Fruit fly (Drosophila melanogaster) whole organism, embryonic: ENCODE measurements around the gene CG13893.

ENCODE experiments used
- Aef1 ChIP-seq: fragments of 200-800 bp; sonication (Bioruptor generic); IDR thresholded peaks from 3 replicates; pipeline ENCODE4 v1.3.6; 2022; ENCODE audit warnings: missing biosample characterization, missing genetic modification characterization
- Atf3 ChIP-seq: fragments of 200-800 bp; sonication (Bioruptor generic); optimal IDR thresholded peaks from 3 replicates; lab custom pipeline; 2016; ENCODE audit warnings: missing biosample characterization, missing genetic modification characterization
- Bdp1 ChIP-seq: fragments of 200-800 bp; sonication (Bioruptor generic); optimal IDR thresholded peaks from 3 replicates; lab custom pipeline; 2016; ENCODE audit warnings: missing biosample characterization, missing genetic modification characterization
- CG11695 ChIP-seq: fragments of 200-800 bp; sonication (Bioruptor generic); IDR thresholded peaks from 3 replicates; pipeline ENCODE4 v1.3.6; 2022; ENCODE audit warnings: missing biosample characterization, missing genetic modification characterization
- CG14050 ChIP-seq: fragments of 200-800 bp; sonication (Bioruptor generic); IDR thresholded peaks from 3 replicates; pipeline ENCODE4 v1.3.6; 2022; ENCODE audit warnings: missing biosample characterization, missing genetic modification characterization
- CG1529 ChIP-seq: fragments of 200-800 bp; sonication (Bioruptor generic); optimal IDR thresholded peaks from 3 replicates; lab custom pipeline; 2018; ENCODE audit warnings: missing biosample characterization, missing genetic modification characterization
- CG16815 ChIP-seq: fragments of 200-800 bp; sonication (Bioruptor generic); optimal IDR thresholded peaks from 3 replicates; lab custom pipeline; 2017; ENCODE audit warnings: missing biosample characterization, mild to moderate bottlenecking, missing genetic modification characterization
- CG16863 ChIP-seq: fragments of 200-800 bp; sonication (Bioruptor generic); optimal IDR thresholded peaks from 3 replicates; lab custom pipeline; 2016; ENCODE audit warnings: missing biosample characterization, missing genetic modification characterization
- CG17328 ChIP-seq: fragments of 200-800 bp; sonication (Bioruptor generic); IDR thresholded peaks from 2 replicates; pipeline ENCODE4 v1.3.6; 2022; ENCODE audit warnings: missing biosample characterization, missing genetic modification characterization
- CG17361 ChIP-seq: fragments of 200-800 bp; sonication (Bioruptor generic); IDR thresholded peaks from 3 replicates; pipeline ENCODE4 v1.3.6; 2022; ENCODE audit warnings: missing biosample characterization, missing genetic modification characterization
- CG18476 ChIP-seq: fragments of 200-800 bp; sonication (Bioruptor generic); optimal IDR thresholded peaks from 2 replicates; lab custom pipeline; 2016; ENCODE audit warnings: missing biosample characterization, mild to moderate bottlenecking, missing genetic modification characterization
- CG2875 ChIP-seq: fragments of 200-800 bp; sonication (Bioruptor generic); optimal IDR thresholded peaks from 2 replicates; lab custom pipeline; 2017; ENCODE audit warnings: missing biosample characterization, mild to moderate bottlenecking, missing genetic modification characterization, missing genetic modification reagents
- CG3065 ChIP-seq: fragments of 200-800 bp; sonication (Bioruptor generic); optimal IDR thresholded peaks from 2 replicates; lab custom pipeline; 2016; ENCODE audit warnings: missing biosample characterization, missing genetic modification characterization
- CG33557 ChIP-seq: fragments of 200-800 bp; sonication (Bioruptor generic); optimal IDR thresholded peaks from 2 replicates; lab custom pipeline; 2019; ENCODE audit warnings: missing biosample characterization, mild to moderate bottlenecking, missing genetic modification characterization, moderate library complexity
- CG43689 ChIP-seq: fragments of 200-800 bp; sonication (Bioruptor generic); IDR thresholded peaks from 2 replicates; pipeline ENCODE4 v1.3.6; 2022; ENCODE audit warnings: missing biosample characterization, missing genetic modification characterization
- CG4617 ChIP-seq: fragments of 200-800 bp; sonication (Bioruptor generic); optimal IDR thresholded peaks from 3 replicates; lab custom pipeline; 2016; ENCODE audit warnings: missing biosample characterization, missing genetic modification characterization, borderline replicate concordance
- CG4854 ChIP-seq: fragments of 200-800 bp; sonication (Bioruptor generic); optimal IDR thresholded peaks from 2 replicates; lab custom pipeline; 2016; ENCODE audit warnings: missing biosample characterization, missing genetic modification characterization, inconsistent platforms
- CG6791 ChIP-seq: fragments of 200-800 bp; sonication (Bioruptor generic); IDR thresholded peaks from 3 replicates; pipeline ENCODE4 v1.3.6; 2022; ENCODE audit warnings: missing biosample characterization, missing genetic modification characterization; ENCODE audit not compliant: partially characterized antibody
- CG7745 ChIP-seq: fragments of 200-800 bp; sonication (Bioruptor generic); optimal IDR thresholded peaks from 2 replicates; lab custom pipeline; 2018; ENCODE audit warnings: missing biosample characterization, mild to moderate bottlenecking, missing genetic modification characterization, moderate library complexity
- CG7928 ChIP-seq: fragments of 200-800 bp; sonication (Bioruptor generic); optimal IDR thresholded peaks from 2 replicates; lab custom pipeline; 2017; ENCODE audit warnings: missing biosample characterization, mild to moderate bottlenecking, missing genetic modification characterization
- CG8089 ChIP-seq: fragments of 200-800 bp; sonication (Bioruptor generic); optimal IDR thresholded peaks from 3 replicates; lab custom pipeline; 2016; ENCODE audit warnings: missing biosample characterization, missing genetic modification characterization
- CG8359 ChIP-seq: fragments of 200-800 bp; sonication (Bioruptor generic); optimal IDR thresholded peaks from 2 replicates; lab custom pipeline; 2017; ENCODE audit warnings: missing biosample characterization, mild to moderate bottlenecking, missing genetic modification characterization, borderline replicate concordance
- CG9215 ChIP-seq: fragments of 200-800 bp; sonication (Bioruptor generic); IDR thresholded peaks from 2 replicates; pipeline ENCODE4 v1.3.6; 2022; ENCODE audit warnings: missing biosample characterization, missing genetic modification characterization
- CG9437 ChIP-seq: fragments of 200-800 bp; sonication (Bioruptor generic); optimal IDR thresholded peaks from 2 replicates; lab custom pipeline; 2018; ENCODE audit warnings: missing biosample characterization, mild to moderate bottlenecking, missing genetic modification characterization
- Dll ChIP-seq: fragments of 200-800 bp; sonication (Bioruptor generic); IDR thresholded peaks from 4 replicates; pipeline ENCODE4 v1.3.6; 2022; ENCODE audit warnings: missing biosample characterization, missing genetic modification characterization; ENCODE audit not compliant: partially characterized antibody
- ERR ChIP-seq: fragments of 200-800 bp; sonication (Bioruptor generic); optimal IDR thresholded peaks from 2 replicates; lab custom pipeline; 2016; ENCODE audit warnings: missing biosample characterization, missing genetic modification characterization
- Gug ChIP-seq: fragments of 200-800 bp; sonication (Bioruptor generic); IDR thresholded peaks from 4 replicates; pipeline ENCODE4 v1.3.6; 2022; ENCODE audit warnings: missing biosample characterization, missing genetic modification characterization
- H15 ChIP-seq: fragments of 200-800 bp; sonication (Bioruptor generic); IDR thresholded peaks from 3 replicates; pipeline ENCODE4 v1.3.6; 2022; ENCODE audit warnings: missing biosample characterization, missing genetic modification characterization
- HLH3B ChIP-seq: fragments of 200-800 bp; sonication (Bioruptor generic); IDR thresholded peaks from 2 replicates; pipeline ENCODE4 v1.3.6; 2022; ENCODE audit warnings: missing biosample characterization, missing genetic modification characterization
- Hr3 ChIP-seq: fragments of 200-800 bp; sonication (Bioruptor generic); optimal IDR thresholded peaks from 3 replicates; lab custom pipeline; 2016; ENCODE audit warnings: missing biosample characterization, missing genetic modification characterization
- Ptx1 ChIP-seq: fragments of 200-800 bp; sonication (Bioruptor generic); IDR thresholded peaks from 2 replicates; pipeline ENCODE4 v1.3.6; 2022; ENCODE audit warnings: missing biosample characterization, missing genetic modification characterization
- amos ChIP-seq: fragments of 200-800 bp; sonication (Bioruptor generic); IDR thresholded peaks from 2 replicates; pipeline ENCODE4 v1.3.6; 2022; ENCODE audit warnings: missing biosample characterization, missing genetic modification characterization; ENCODE audit not compliant: partially characterized antibody
- ash1 ChIP-seq: fragments of 200-800 bp; sonication (Bioruptor generic); optimal IDR thresholded peaks from 2 replicates; lab custom pipeline; 2018; ENCODE audit warnings: missing biosample characterization, mild to moderate bottlenecking, missing genetic modification characterization
- ato ChIP-seq: fragments of 200-800 bp; sonication (Bioruptor generic); IDR thresholded peaks from 2 replicates; pipeline ENCODE4 v1.3.6; 2022; ENCODE audit warnings: missing biosample characterization, missing genetic modification characterization; ENCODE audit not compliant: partially characterized antibody
- bsh ChIP-seq, 2 experiments: fragments of 200-800 bp; sonication (Bioruptor generic); optimal IDR thresholded peaks; 2 replicates each; lab custom pipeline; 2017 to 2018; ENCODE audit warnings: mild to moderate bottlenecking in 2 of 2, missing biosample characterization in 2 of 2, missing genetic modification characterization in 2 of 2, moderate library complexity in 1 of 2
- crol ChIP-seq: fragments of 200-800 bp; sonication (Bioruptor generic); IDR thresholded peaks from 2 replicates; pipeline ENCODE4 v1.3.6; 2022; ENCODE audit warnings: missing biosample characterization, missing genetic modification characterization
- dpn ChIP-seq, 2 experiments: fragments of 200-800 bp; sonication (Bioruptor generic); optimal IDR thresholded peaks; 3 replicates each; lab custom pipeline; 2016; ENCODE audit warnings: missing biosample characterization in 2 of 2, missing genetic modification characterization in 2 of 2
- emc ChIP-seq: fragments of 200-800 bp; sonication (Bioruptor generic); optimal IDR thresholded peaks from 2 replicates; lab custom pipeline; 2016; ENCODE audit warnings: missing biosample characterization, missing genetic modification characterization
- eve ChIP-seq, 2 experiments: fragments of >200 bp; optimal IDR thresholded peaks; 2 replicates each; lab custom pipeline; 2017; ENCODE audit warnings: missing biosample characterization in 2 of 2, missing genetic modification characterization in 2 of 2
- ham ChIP-seq: fragments of 200-800 bp; sonication (Bioruptor generic); IDR thresholded peaks from 2 replicates; pipeline ENCODE4 v1.3.6; 2022; ENCODE audit warnings: missing biosample characterization, missing genetic modification characterization
- hth ChIP-seq: fragments of >200 bp; optimal IDR thresholded peaks from 2 replicates; lab custom pipeline; 2017; ENCODE audit warnings: inconsistent platforms
- jing ChIP-seq: fragments of 200-800 bp; sonication (Bioruptor generic); optimal IDR thresholded peaks from 2 replicates; lab custom pipeline; 2018; ENCODE audit warnings: missing biosample characterization, mild to moderate bottlenecking, missing genetic modification characterization
- onecut ChIP-seq: fragments of 200-800 bp; sonication (Bioruptor generic); IDR thresholded peaks from 2 replicates; pipeline ENCODE4 v1.3.6; 2022; ENCODE audit warnings: missing biosample characterization, missing genetic modification characterization
- prd ChIP-seq, 3 experiments: fragments of >200 bp in 2 of 3; fragments of 200-800 bp in 1 of 3; sonication (Bioruptor generic) in 1 of 3; optimal IDR thresholded peaks in 2 of 3; IDR thresholded peaks in 1 of 3; 2 replicates in 2 of 3; 3 replicates in 1 of 3; pipeline versions ENCODE4 v1.3.6 to Lab custom; 2017 to 2022; ENCODE audit warnings: missing biosample characterization in 1 of 3, missing genetic modification characterization in 1 of 3
- sens-2 ChIP-seq: fragments of 200-800 bp; sonication (Bioruptor generic); IDR thresholded peaks from 2 replicates; pipeline ENCODE4 v1.3.6; 2022; ENCODE audit warnings: missing biosample characterization, missing genetic modification characterization
- sr ChIP-seq: fragments of 200-800 bp; sonication (Bioruptor generic); IDR thresholded peaks from 3 replicates; pipeline ENCODE4 v1.3.6; 2022; ENCODE audit warnings: missing biosample characterization, missing genetic modification characterization
- sug ChIP-seq: fragments of 200-800 bp; optimal IDR thresholded peaks from 2 replicates; lab custom pipeline; 2019; ENCODE audit warnings: missing biosample characterization, mild to moderate bottlenecking, missing genetic modification characterization, moderate library complexity
- tx ChIP-seq: fragments of 200-800 bp; sonication (Bioruptor generic); optimal IDR thresholded peaks from 2 replicates; lab custom pipeline; 2016; ENCODE audit warnings: missing biosample characterization, missing genetic modification characterization

CG13893 gene

dm6 chr3L:627370-627769, 23.6 kb upstream of the CG13893 start (continued):
- TF ChIP-seq prd (optimal IDR thresholded peaks at IDR 0.05; lab: Kevin White, UChicago) (no peak), prd (GFP tag; IDR thresholded peaks at IDR 0.05; lab: Robert Waterston, UW) (no peak), CG2875 (GFP tag; lab: Kevin White, UChicago) (no peak), jing (GFP tag; lab: Kevin White, UChicago) (no peak), CG14050 (no peak), Gug (no peak), ham (GFP tag; lab: Robert Waterston, UW) (no peak), Ptx1 (GFP tag; lab: Robert Waterston, UW) (no peak), CG16815 (no peak), CG7928 (GFP tag; lab: Kevin White, UChicago) (no peak), bsh (GFP tag; optimal IDR thresholded peaks at IDR 0.05; lab: Kevin White, UChicago) (no peak), CG9437 (GFP tag; lab: Kevin White, UChicago) (peak; percentile 66), CG6791 (no peak)
- TF ChIP-seq, all 482 proteins: peak for 8

DNA sequence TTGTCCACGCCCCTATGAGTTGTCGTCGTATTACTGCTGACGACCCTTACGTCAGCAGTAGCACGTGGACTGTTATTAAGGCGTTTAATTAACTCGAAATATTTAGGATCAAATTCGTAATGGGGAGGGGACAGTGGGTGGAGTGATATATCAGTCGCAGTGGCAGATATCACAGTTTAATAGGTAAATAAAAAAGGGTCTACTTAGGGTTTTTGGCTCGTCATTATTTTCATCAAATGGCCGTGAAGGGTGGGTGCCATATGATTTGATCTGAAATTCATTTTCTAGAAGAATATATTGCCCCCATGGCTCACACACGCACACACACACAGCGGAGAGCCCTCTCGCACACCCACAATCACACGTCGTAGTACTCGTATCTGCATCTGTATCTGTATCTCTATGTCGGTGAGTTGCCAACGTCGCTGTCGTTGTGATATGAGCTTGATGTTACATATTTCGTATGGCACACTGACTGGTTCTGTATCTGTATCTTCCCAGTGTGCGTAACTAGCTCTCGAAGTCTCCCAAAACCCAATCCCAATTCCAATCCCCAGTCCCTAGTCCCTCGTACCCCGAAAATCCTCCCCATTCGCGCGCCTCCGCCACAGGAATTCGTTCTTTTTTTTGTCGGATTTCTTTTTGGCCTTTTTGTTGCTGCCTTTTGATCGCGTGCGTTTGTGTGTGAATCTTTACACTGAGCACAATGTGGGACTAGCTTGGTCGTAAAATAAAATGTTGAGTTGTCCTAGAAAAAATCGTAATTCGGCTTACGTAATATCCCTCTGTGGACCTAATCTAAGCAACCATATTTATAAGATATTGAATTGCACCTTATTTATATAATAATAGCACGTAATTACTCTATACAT, 22.9 kb upstream of the CG13893 start:
- TF ChIP-seq hth (lab: Kevin White, UChicago) (no peak), ERR (GFP tag; lab: Kevin White, UChicago) (no peak), prd (optimal IDR thresholded peaks at IDR 0.05; lab: Kevin White, UChicago) (no peak), prd (GFP tag; IDR thresholded peaks at IDR 0.05; lab: Robert Waterston, UW) (peak; percentile 76), ato (no peak), CG7745 (tag; lab: Kevin White, UChicago) (no peak), amos (GFP tag; lab: Robert Waterston, UW) (no peak), CG4617 (no peak), CG1529 (GFP tag; lab: Kevin White, UChicago) (no peak), sug (tag; lab: Kevin White, UChicago) (peak; percentile 65), sens-2 (GFP tag; lab: Robert Waterston, UW) (no peak), dpn (GFP tag; optimal IDR thresholded peaks at IDR 0.05; lab: Kevin White, UChicago) (peak; percentile 39 to 40), Atf3 (peak; percentile 5), CG43689 (GFP tag; lab: Robert Waterston, UW) (no peak), ash1 (GFP tag; lab: Kevin White, UChicago) (no peak), Dll (GFP tag; lab: Robert Waterston, UW) (no peak), Bdp1 (GFP tag; lab: Kevin White, UChicago) (no peak), CG9215 (peak; percentile 39; the same call in 1 of the 2 replicates), sr (GFP tag; lab: Robert Waterston, UW) (no peak), CG33557 (GFP tag; lab: Kevin White, UChicago) (no peak), tx (GFP tag; lab: Kevin White, UChicago) (no peak), CG16863 (GFP tag; lab: Kevin White, UChicago) (peak; percentile 19), CG3065 (no peak), HLH3B (GFP tag; lab: Robert Waterston, UW) (peak; percentile 12; the same call in 1 of the 2 replicates), eve (GFP tag; optimal IDR thresholded peaks at IDR 0.05; lab: Kevin White, UChicago) (peak in 1 of 2 experiments; percentile 66), CG8359 (GFP tag; lab: Kevin White, UChicago) (no peak), CG4854 (GFP tag; lab: Kevin White, UChicago) (no peak), CG17328 (GFP tag; lab: Robert Waterston, UW) (peak; percentile 29; the same call in 1 of the 2 replicates), CG8089 (GFP tag; lab: Kevin White, UChicago) (no peak), H15 (GFP tag; lab: Robert Waterston, UW) (0 out of 3 replicates have a peak, but pooled peaks have one; percentile 55), emc (GFP tag; lab: Kevin White, UChicago) (no peak), crol (GFP tag; lab: Robert Waterston, UW) (peak; percentile 90), Hr3 (peak; percentile 30), CG18476 (GFP tag; lab: Kevin White, UChicago) (no peak), CG11695 (GFP tag; lab: Robert Waterston, UW) (no peak), onecut (no peak), Aef1 (GFP tag; lab: Robert Waterston, UW) (peak; percentile 78), CG17361 (GFP tag; lab: Robert Waterston, UW) (no peak; the same call in 2 of the 3 replicates)
